Worm (Caenorhabditis elegans): Measurements from ENCODE around the gene R155.3.
A peak's percentile ranks its signal among the peaks of the same experiment; 100 is the strongest.

The R155.3 gene

ce11 chrIII:1962552-1962951 is 14.0 kb downstream of the R155.3 start (continued):
- no peak for TF ChIP-seq T07F8.4 (tag; optimal IDR thresholded peaks at IDR 0.05)
- TF ChIP-seq ztf-25 (GFP tag; IDR thresholded peaks at IDR 0.05), result no peak
- no peak for TF ChIP-seq ekl-4 (GFP tag; IDR thresholded peaks at IDR 0.05)
- TF ChIP-seq nhr-80 (tag; optimal IDR thresholded peaks at IDR 0.05), result peak; percentile 78
- no peak for TF ChIP-seq rec-8 (tag; optimal IDR thresholded peaks at IDR 0.05)
- no peak for TF ChIP-seq ets-4 (GFP tag; optimal IDR thresholded peaks at IDR 0.05)
- no peak for TF ChIP-seq K12H6.12 (tag; optimal IDR thresholded peaks at IDR 0.05)
- TF ChIP-seq madf-6 (GFP tag; IDR thresholded peaks at IDR 0.05), result peak; percentile 69
- TF ChIP-seq B0336.3 (GFP tag; IDR thresholded peaks at IDR 0.05), result no peak
- TF ChIP-seq egl-44 (GFP tag; IDR thresholded peaks at IDR 0.05), result no peak
- no peak for TF ChIP-seq ceh-100 (GFP tag; IDR thresholded peaks at IDR 0.05)
- no peak for TF ChIP-seq C06A6.2 (GFP tag; conservative IDR thresholded peaks at IDR 0.05)
- peak; percentile 72 for TF ChIP-seq efl-1 (GFP tag; optimal IDR thresholded peaks at IDR 0.05)
- TF ChIP-seq hrde-1 (tag; optimal IDR thresholded peaks at IDR 0.05; ENCODE audit: borderline replicate concordance), result no peak
- TF ChIP-seq ztf-22 (GFP tag; optimal IDR thresholded peaks at IDR 0.05), result no peak
- TF ChIP-seq lir-1 (GFP tag; conservative IDR thresholded peaks at IDR 0.05), result no peak
- TF ChIP-seq ceh-58 (GFP tag; IDR thresholded peaks at IDR 0.05), result no peak
- no peak for TF ChIP-seq madf-10 (tag; optimal IDR thresholded peaks at IDR 0.05)
- TF ChIP-seq ztf-26 (tag; optimal IDR thresholded peaks at IDR 0.05), result no peak
- no peak for TF ChIP-seq zfh-2 (GFP tag; conservative IDR thresholded peaks at IDR 0.05)
- no peak for TF ChIP-seq Y95B8A.8 (GFP tag; IDR thresholded peaks at IDR 0.05)
- no peak for TF ChIP-seq ceh-40 (GFP tag; IDR thresholded peaks at IDR 0.05)
- peak; percentile 58; the same call in 1 of the 2 replicates for TF ChIP-seq dox-1 (GFP tag; IDR thresholded peaks at IDR 0.05)
- TF ChIP-seq B0261.1 (tag; optimal IDR thresholded peaks at IDR 0.05), result no peak
- TF ChIP-seq F39B2.1 (GFP tag; IDR thresholded peaks at IDR 0.05), result no peak
- TF ChIP-seq egl-18 (GFP tag; IDR thresholded peaks at IDR 0.05), result no peak
- 0 out of 2 replicates have a peak, but pooled peaks have one; percentile 7 for TF ChIP-seq F33H1.4 (GFP tag; IDR thresholded peaks at IDR 0.05)
- TF ChIP-seq egrh-3 (GFP tag; IDR thresholded peaks at IDR 0.05), result no peak
- TF ChIP-seq D2030.7 (GFP tag; IDR thresholded peaks at IDR 0.05), result no peak
- TF ChIP-seq rpc-1 (optimal IDR thresholded peaks at IDR 0.05), result no peak
- no peak for TF ChIP-seq rpc-1 (tag; optimal IDR thresholded peaks at IDR 0.05)
- TF ChIP-seq nhr-120 (GFP tag; IDR thresholded peaks at IDR 0.05), result no peak
- no peak for TF ChIP-seq athp-1 (tag; optimal IDR thresholded peaks at IDR 0.05)
- peak; percentile 56 for TF ChIP-seq attf-5 (GFP tag; optimal IDR thresholded peaks at IDR 0.05)
- TF ChIP-seq nfyb-1 (GFP tag; IDR thresholded peaks at IDR 0.05), result no peak
- TF ChIP-seq ccch-3 (GFP tag; optimal IDR thresholded peaks at IDR 0.05), result no peak
- TF ChIP-seq nfya-1 (tag; optimal IDR thresholded peaks at IDR 0.05; ENCODE audit: borderline replicate concordance, insufficient read depth), result no peak
- 0 out of 2 replicates have a peak, but pooled peaks have one; percentile 13 for TF ChIP-seq madf-8 (GFP tag; conservative IDR thresholded peaks at IDR 0.05)
- no peak for TF ChIP-seq madf-3 (GFP tag; IDR thresholded peaks at IDR 0.05)

ce11 chrIII:1961895-1962506 is 14.5 kb downstream of the R155.3 start, which contains the start of gene mboa-6:
Gene mboa-6, minus strand, starts transcription at chrIII:1961945.
- TF ChIP-seq unc-62 (GFP tag; optimal IDR thresholded peaks at IDR 0.05), result no peak
- no peak for TF ChIP-seq nfyb-1 (GFP tag; IDR thresholded peaks at IDR 0.05)
- no peak for TF ChIP-seq aptf-3 (GFP tag; IDR thresholded peaks at IDR 0.05)
- TF ChIP-seq Y56A3A.18 (GFP tag; IDR thresholded peaks at IDR 0.05), result no peak
- no peak for TF ChIP-seq xnd-1 (tag; optimal IDR thresholded peaks at IDR 0.05)
- TF ChIP-seq madf-8 (GFP tag; conservative IDR thresholded peaks at IDR 0.05), result no peak
- TF ChIP-seq B0336.3 (GFP tag; IDR thresholded peaks at IDR 0.05), result no peak
- no peak for TF ChIP-seq die-1 (tag; optimal IDR thresholded peaks at IDR 0.05)
- TF ChIP-seq snpc-4 (GFP tag; optimal IDR thresholded peaks at IDR 0.05), result no peak
- no peak for TF ChIP-seq snpc-4 (tag; optimal IDR thresholded peaks at IDR 0.05)

Data from whole organism, young adult.